Fruit fly (Drosophila melanogaster): Measurements from ENCODE around the gene sas.

Gene sas

dm6 chr3R:7135881-7136280 lies 26.7 kb upstream of the sas start, which contains the start of gene Fer1:
TSS of gene Fer1 (plus strand) at chr3R:7136206.
- TF ChIP-seq CG8478 (optimal IDR thresholded peaks at IDR 0.05), result no peak
- no peak for TF ChIP-seq CTCF (optimal IDR thresholded peaks at IDR 0.05)

DNA sequence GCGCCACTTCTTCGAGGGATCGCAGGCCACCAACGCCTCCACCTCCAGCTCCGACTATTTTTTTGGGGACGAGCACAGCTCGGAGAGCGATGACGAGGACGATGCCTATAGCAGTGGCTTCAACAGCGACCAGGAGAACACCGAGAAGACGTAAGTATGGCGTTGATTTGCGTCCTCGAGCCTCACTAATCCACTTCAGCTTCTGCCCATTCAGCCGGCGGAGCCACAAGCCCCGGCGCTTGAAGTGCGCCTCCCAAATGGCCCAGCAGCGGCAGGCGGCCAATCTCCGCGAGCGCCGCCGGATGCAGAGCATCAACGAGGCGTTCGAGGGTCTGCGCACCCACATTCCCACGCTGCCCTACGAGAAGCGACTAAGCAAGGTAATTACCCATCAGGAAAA lies 25.4 kb upstream of the sas start:
- TF ChIP-seq CG8478 (optimal IDR thresholded peaks at IDR 0.05) (no peak), CTCF (optimal IDR thresholded peaks at IDR 0.05) (no peak)

- no peak for TF ChIP-seq CG8478 (optimal IDR thresholded peaks at IDR 0.05)
- TF ChIP-seq CTCF (optimal IDR thresholded peaks at IDR 0.05), result no peak
Observed at dm6 chr3R:7138058-7138457, 24.6 kb upstream of the sas start.

- TF ChIP-seq CG8478 (optimal IDR thresholded peaks at IDR 0.05) (no peak), CTCF (optimal IDR thresholded peaks at IDR 0.05) (peak; percentile 58 to 72)
Observed at dm6 chr3R:7139188-7140038, 23.2 kb upstream of the sas start.

dm6 chr3R:7142580-7142979 lies 20.0 kb upstream of the sas start:
- no peak for TF ChIP-seq CG8478 (optimal IDR thresholded peaks at IDR 0.05)
- no peak for TF ChIP-seq CTCF (optimal IDR thresholded peaks at IDR 0.05)

- TF ChIP-seq CG8478 (optimal IDR thresholded peaks at IDR 0.05) (no peak), CTCF (optimal IDR thresholded peaks at IDR 0.05) (peak in 1 of 2 experiments; percentile 17)
Observed at dm6 chr3R:7144245-7144904, 18.2 kb upstream of the sas start, which contains the start of the genes CG14610 and CG2656. TSS of gene CG14610 (minus strand) at chr3R:7144295. TSS of gene CG2656 (plus strand) at chr3R:7144724.

DNA sequence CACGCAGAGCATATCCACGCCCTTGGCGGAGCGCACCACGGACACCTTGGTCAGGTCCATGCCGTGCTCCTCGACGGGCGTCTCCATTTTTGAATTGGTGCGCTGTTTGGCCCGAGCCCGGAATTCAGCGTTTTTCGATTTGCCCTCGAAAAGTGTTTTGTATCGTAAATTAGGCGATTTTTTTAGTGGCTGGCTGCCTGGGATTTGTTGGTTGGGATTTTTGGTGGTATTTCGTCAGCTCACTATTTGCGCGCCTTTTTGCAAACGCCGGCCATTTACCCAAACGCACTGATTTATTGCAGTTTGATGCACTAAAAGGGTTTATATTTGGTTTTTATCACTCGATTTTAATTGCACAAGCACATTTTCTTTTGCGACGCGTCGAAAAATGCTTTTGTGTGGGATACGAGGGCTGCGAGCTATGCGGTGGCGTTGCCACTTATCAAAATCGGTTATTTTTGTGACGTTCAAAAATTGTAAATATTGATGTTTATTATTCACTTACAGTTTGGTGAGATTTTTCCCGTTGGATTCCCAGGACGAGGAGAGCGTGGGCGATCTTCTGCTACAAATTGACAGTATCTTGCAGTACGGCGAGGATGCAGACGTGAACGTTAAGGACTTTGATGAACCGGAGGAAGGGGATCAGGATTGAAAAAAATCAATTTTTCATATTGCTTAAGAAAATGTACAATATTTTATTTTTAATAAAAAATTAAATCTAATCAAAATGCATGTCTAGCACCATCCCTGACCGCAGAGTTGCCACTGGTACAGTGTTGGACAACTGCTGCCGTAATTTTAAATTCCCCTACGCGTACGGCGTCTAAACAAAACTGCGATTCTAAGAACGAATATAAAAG lies 11.8 kb upstream of the sas start, which contains the start of the genes gfzf and Sas-4:
Gene gfzf (minus strand): TSS at position 425 of the 863 bp plus-strand sequence.
Gene Sas-4 (plus strand): TSS at position 824 of the 863 bp plus-strand sequence.
- no peak for TF ChIP-seq CTCF (optimal IDR thresholded peaks at IDR 0.05)
- no peak for TF ChIP-seq CG8478 (optimal IDR thresholded peaks at IDR 0.05)

dm6 chr3R:7154586-7155357 lies 7.8 kb upstream of the sas start, which contains the start of gene MAGE:
TSS of gene MAGE (minus strand) at chr3R:7155180.
- TF ChIP-seq CTCF (optimal IDR thresholded peaks at IDR 0.05) (no peak), CG8478 (optimal IDR thresholded peaks at IDR 0.05) (no peak)

dm6 chr3R:7157102-7157501 lies 5.5 kb upstream of the sas start:
- no peak for TF ChIP-seq CTCF (optimal IDR thresholded peaks at IDR 0.05)

DNA sequence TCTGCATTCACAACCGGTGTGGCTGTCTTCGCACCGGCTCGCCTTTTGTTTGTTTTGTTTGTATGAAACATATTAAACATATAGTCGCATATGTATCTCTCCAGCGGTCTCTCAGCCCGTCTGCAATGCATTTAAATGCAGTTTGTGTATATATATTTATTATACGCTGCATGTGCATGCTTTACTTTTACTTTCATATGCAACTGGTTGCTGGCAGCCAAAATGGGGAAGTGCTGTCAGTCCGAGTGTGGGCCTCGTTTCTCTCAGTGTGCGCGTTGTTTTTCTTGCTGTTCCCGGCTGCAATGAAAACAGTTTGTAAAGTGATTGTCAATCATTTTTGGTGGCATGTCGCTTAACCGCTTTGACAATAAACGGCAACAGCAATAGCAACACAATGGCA lies 3.0 kb upstream of the sas start:
- TF ChIP-seq CTCF (optimal IDR thresholded peaks at IDR 0.05) (no peak), CG8478 (optimal IDR thresholded peaks at IDR 0.05) (no peak)

DNA sequence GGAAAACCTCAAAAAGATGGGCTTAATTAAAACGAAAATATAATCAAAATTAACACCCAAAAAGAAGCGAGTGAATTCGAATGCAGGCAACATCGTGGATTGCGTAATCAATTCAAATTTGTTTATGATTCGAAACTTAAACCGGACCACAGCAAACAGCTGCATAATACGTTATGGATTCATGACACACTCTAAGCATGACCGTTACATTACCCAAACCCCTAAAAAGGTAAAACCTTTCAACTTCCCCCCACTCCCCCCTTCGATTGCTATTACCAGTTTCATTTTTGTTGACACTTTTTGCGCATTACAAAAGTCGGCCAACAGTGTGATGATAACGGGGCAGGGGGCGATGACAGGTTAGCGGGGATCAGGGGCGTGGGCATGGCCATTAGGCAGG lies 7.3 kb downstream of the sas start:
- no peak for TF ChIP-seq CG8478 (optimal IDR thresholded peaks at IDR 0.05)
- TF ChIP-seq CTCF (optimal IDR thresholded peaks at IDR 0.05), result no peak

DNA sequence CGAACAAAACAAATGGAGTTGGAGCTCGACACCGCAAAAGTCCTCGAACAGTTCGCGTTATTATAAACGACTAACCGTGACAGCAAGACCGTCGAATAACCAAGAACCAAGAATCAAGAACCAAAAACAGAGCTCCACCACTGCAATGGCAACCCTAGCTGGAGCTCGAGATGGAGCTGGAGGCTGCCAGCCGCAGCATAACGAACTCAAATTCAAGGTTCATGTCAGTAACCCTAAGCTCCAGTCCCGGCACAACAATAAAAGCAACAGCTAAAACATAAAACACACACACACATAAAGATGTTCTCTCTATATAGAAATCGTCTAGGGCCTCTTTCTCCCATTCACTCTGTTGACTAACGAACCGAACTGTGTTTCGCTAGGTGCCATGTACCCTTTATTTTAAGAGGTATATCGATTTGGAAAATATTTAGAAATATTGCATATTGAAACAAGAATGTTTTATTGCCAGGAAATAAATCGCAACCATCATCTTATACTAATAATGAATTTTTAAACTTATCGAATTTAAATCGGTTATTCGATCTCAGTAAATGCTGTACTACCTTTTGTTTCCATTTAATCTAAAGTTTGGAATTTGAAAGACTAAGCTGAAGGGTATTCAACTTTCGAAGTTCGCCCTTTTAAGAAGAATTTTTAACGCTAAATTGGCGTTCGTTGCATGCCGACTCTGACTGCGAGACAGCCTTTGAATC lies 8.9 kb downstream of the sas start:
- TF ChIP-seq CTCF (optimal IDR thresholded peaks at IDR 0.05) (no peak), CG8478 (optimal IDR thresholded peaks at IDR 0.05) (no peak)

DNA sequence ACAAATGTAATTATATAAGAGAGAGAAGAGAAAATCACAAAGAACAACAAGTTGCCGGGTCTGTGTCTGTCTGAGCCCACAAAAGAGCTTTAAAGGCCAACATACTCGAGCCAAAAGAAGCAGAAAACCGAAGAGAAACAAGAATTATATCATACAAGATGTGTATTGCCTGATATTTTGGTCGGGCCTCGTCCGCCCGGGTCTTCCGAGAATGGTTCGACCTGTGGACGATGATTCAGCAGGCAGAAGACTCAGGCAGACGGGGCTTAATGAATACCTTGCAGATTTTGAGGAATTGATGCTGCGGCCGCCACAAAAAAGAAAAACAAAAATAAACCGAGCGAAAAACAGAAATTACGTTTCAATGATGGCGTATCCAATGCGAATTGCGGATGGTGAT lies 10.4 kb downstream of the sas start:
- TF ChIP-seq CG8478 (optimal IDR thresholded peaks at IDR 0.05) (no peak), CTCF (optimal IDR thresholded peaks at IDR 0.05) (no peak)

DNA sequence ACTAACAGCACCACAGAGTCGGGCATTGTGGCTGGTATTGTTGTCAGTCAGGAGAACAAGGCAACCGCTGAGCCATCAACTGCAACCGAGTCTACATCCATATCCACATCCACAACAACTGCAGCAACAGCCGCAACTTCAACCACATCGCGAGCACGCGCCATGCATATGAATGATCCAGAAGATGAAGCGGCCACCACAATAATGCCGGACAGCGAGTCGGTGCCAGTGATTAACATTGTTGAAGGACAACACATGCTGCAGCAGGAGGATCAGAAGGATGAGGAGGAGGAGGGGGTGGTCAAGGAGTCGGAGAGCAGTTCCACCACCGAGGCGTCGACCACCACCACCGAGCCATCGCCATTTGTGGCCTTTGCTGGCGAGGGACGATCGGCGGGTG lies 12.1 kb downstream of the sas start:
- TF ChIP-seq CTCF (optimal IDR thresholded peaks at IDR 0.05), result no peak
- TF ChIP-seq CG8478 (optimal IDR thresholded peaks at IDR 0.05), result no peak

Data from S2 (cell line).